Fruit fly (Drosophila melanogaster): Measurements from ENCODE around the gene CG7322.

CG7322 gene

DNA sequence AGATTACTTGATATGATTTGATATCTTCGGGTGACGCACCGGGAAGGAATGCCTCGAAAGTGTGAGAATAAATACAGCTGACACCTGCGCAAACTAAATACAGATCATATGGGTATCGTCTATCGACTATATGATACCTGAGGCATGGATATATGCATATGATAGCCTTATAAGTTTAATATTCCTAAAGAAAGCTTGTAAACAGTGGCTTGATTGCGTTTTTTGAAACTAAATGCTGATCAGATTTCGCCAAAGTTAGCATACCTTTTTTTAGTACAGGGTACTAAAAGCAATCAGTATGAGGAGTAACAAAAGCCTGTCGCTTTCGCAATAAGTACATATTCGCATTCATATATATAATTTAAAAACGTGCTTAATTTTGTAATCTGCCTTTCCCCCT, 23.2 kb downstream of the CG7322 start (continued):
- TF ChIP-seq Lim3 (GFP tag; IDR thresholded peaks at IDR 0.05) (no peak), gsb (GFP tag; IDR thresholded peaks at IDR 0.05) (no peak), nerfin-1 (tag; optimal IDR thresholded peaks at IDR 0.05) (no peak), en (GFP tag; optimal IDR thresholded peaks at IDR 0.05) (no peak), ranshi (GFP tag; IDR thresholded peaks at IDR 0.05) (peak; percentile 56; the same call in 1 of the 2 replicates), CG3847 (GFP tag; IDR thresholded peaks at IDR 0.05) (no peak), CG32772 (GFP tag; IDR thresholded peaks at IDR 0.05) (0 out of 2 replicates have a peak, but pooled peaks have one; percentile 23), CG4707 (GFP tag; optimal IDR thresholded peaks at IDR 0.05) (no peak), cas (GFP tag; IDR thresholded peaks at IDR 0.05) (no peak), sqz (GFP tag; optimal IDR thresholded peaks at IDR 0.05) (no peak), caup (GFP tag; optimal IDR thresholded peaks at IDR 0.05; ENCODE audit: severe bottlenecking) (peak; percentile 29), Gug (GFP tag; IDR thresholded peaks at IDR 0.05) (peak; percentile 23; the same call in 1 of the 4 replicates), CG8281 (tag; optimal IDR thresholded peaks at IDR 0.05) (no peak), CG2712 (tag; optimal IDR thresholded peaks at IDR 0.05) (peak; percentile 5), HLHmδ (GFP tag; optimal IDR thresholded peaks at IDR 0.05) (no peak), scrt (GFP tag; optimal IDR thresholded peaks at IDR 0.05) (no peak), CG15514 (GFP tag; optimal IDR thresholded peaks at IDR 0.05) (no peak), kah (GFP tag; optimal IDR thresholded peaks at IDR 0.05) (no peak), cwo (GFP tag; optimal IDR thresholded peaks at IDR 0.05) (peak; percentile 41), Six4 (GFP tag; optimal IDR thresholded peaks at IDR 0.05) (no peak), pum (GFP tag; optimal IDR thresholded peaks at IDR 0.05) (peak; percentile 17), sob (GFP tag; IDR thresholded peaks at IDR 0.05) (no peak), CG16813 (GFP tag; IDR thresholded peaks at IDR 0.05; ENCODE audit: partially characterized antibody) (no peak), CG34376 (GFP tag; optimal IDR thresholded peaks at IDR 0.05) (no peak), schlank (tag; optimal IDR thresholded peaks at IDR 0.05) (no peak), hb (GFP tag; IDR thresholded peaks at IDR 0.05; ENCODE audit: partially characterized antibody) (no peak), CG13123 (GFP tag; optimal IDR thresholded peaks at IDR 0.05) (no peak), CG8944 (GFP tag; optimal IDR thresholded peaks at IDR 0.05) (no peak), CG3995 (GFP tag; optimal IDR thresholded peaks at IDR 0.05) (no peak), h (optimal IDR thresholded peaks at IDR 0.05) (no peak), bowl (GFP tag; IDR thresholded peaks at IDR 0.05) (no peak), stc (GFP tag; IDR thresholded peaks at IDR 0.05) (peak; percentile 53; the same call in 1 of the 2 replicates), CG1233 (GFP tag; optimal IDR thresholded peaks at IDR 0.05) (no peak), CG16863 (GFP tag; optimal IDR thresholded peaks at IDR 0.05) (no peak), pita (GFP tag; optimal IDR thresholded peaks at IDR 0.05) (no peak), onecut (GFP tag; IDR thresholded peaks at IDR 0.05) (no peak), wor (GFP tag; IDR thresholded peaks at IDR 0.05) (no peak), tna (GFP tag; IDR thresholded peaks at IDR 0.05; ENCODE audit: partially characterized antibody) (no peak), btn (GFP tag; optimal IDR thresholded peaks at IDR 0.05) (no peak), Bteb2 (GFP tag; optimal IDR thresholded peaks at IDR 0.05) (no peak), Abd-B (GFP tag; optimal IDR thresholded peaks at IDR 0.05) (no peak), sima (GFP tag; optimal IDR thresholded peaks at IDR 0.05) (no peak), CHES-1-like (GFP tag; optimal IDR thresholded peaks at IDR 0.05) (no peak), CG6654 (GFP tag; optimal IDR thresholded peaks at IDR 0.05) (no peak), lilli (GFP tag; optimal IDR thresholded peaks at IDR 0.05) (peak; percentile 50), Lpt (GFP tag; optimal IDR thresholded peaks at IDR 0.05) (no peak), Awh (GFP tag; IDR thresholded peaks at IDR 0.05) (no peak), chinmo (GFP tag; IDR thresholded peaks at IDR 0.05; ENCODE audit: partially characterized antibody) (no peak), MBD-R2 (GFP tag; IDR thresholded peaks at IDR 0.05) (no peak; the same call in 1 of the 2 replicates), CG7786 (GFP tag; optimal IDR thresholded peaks at IDR 0.05) (peak; percentile 9), ATbp (GFP tag; optimal IDR thresholded peaks at IDR 0.05) (no peak), CG17361 (GFP tag; IDR thresholded peaks at IDR 0.05) (no peak)
